Worm (Caenorhabditis elegans) whole organism, L3 larva: ENCODE data around the gene C27D8.2.

Experiments used
- R02D3.7 ChIP-seq: fragments of 150-350 bp; optimal IDR thresholded peaks from 2 replicates; lab custom pipeline; 2014; ENCODE audit warnings: missing biosample characterization, missing genetic modification characterization
- aly-2 ChIP-seq: fragments of 150-350 bp; optimal IDR thresholded peaks from 2 replicates; lab custom pipeline; 2014; ENCODE audit warnings: missing biosample characterization, missing genetic modification characterization
- daf-12 ChIP-seq: fragments of 150-350 bp; optimal IDR thresholded peaks from 2 replicates; lab custom pipeline; 2014; ENCODE audit warnings: missing biosample characterization, missing genetic modification reagents, missing genetic modification characterization
- elt-2 ChIP-seq: sonication (generic microtip); optimal IDR thresholded peaks from 2 replicates; lab custom pipeline; 2016; ENCODE audit warnings: missing genetic modification reagents, mild to moderate bottlenecking, missing genetic modification characterization, missing compliant biosample characterization
- elt-3 ChIP-seq, 3 experiments: fragments of 150-350 bp in 1 of 3; sonication (generic microtip) in 2 of 3; optimal IDR thresholded peaks; 2 replicates in 2 of 3; 4 replicates in 1 of 3; lab custom pipeline; 2014 to 2017; ENCODE audit warnings: missing biosample characterization in 3 of 3, missing genetic modification characterization in 3 of 3
- fkh-10 ChIP-seq: sonication (generic microtip); optimal IDR thresholded peaks from 2 replicates; lab custom pipeline; 2017; ENCODE audit warnings: missing biosample characterization, missing genetic modification reagents, missing genetic modification characterization
- lin-39 ChIP-seq: fragments of 150-350 bp; optimal IDR thresholded peaks from 2 replicates; lab custom pipeline; 2018; ENCODE audit warnings: missing biosample characterization, missing genetic modification reagents, missing genetic modification characterization
- lsy-12 ChIP-seq: sonication (generic microtip); optimal IDR thresholded peaks from 2 replicates; lab custom pipeline; 2016; ENCODE audit warnings: mild to moderate bottlenecking, missing genetic modification characterization, missing compliant biosample characterization
- mdl-1 ChIP-seq: fragments of 150-350 bp; optimal IDR thresholded peaks from 2 replicates; lab custom pipeline; 2014; ENCODE audit warnings: missing biosample characterization, missing genetic modification characterization
- nfya-1 ChIP-seq: sonication (generic microtip); optimal IDR thresholded peaks from 2 replicates; lab custom pipeline; 2017; ENCODE audit warnings: missing genetic modification characterization, mild to moderate bottlenecking, missing compliant biosample characterization, antibody characterized with exemption, moderate library complexity; ENCODE audit not compliant: insufficient read depth
- nhr-11 ChIP-seq: fragments of 150-350 bp; optimal IDR thresholded peaks from 2 replicates; lab custom pipeline; 2014; ENCODE audit warnings: missing biosample characterization, missing genetic modification characterization
- pha-4 ChIP-seq: fragments of 150-350 bp; optimal IDR thresholded peaks from 2 replicates; lab custom pipeline; 2014; ENCODE audit warnings: missing biosample characterization, missing genetic modification reagents, missing genetic modification characterization
- pqm-1 ChIP-seq: fragments of 150-350 bp; optimal IDR thresholded peaks from 2 replicates; lab custom pipeline; 2017; ENCODE audit warnings: missing biosample characterization, missing genetic modification characterization, inconsistent platforms
- ztf-11 ChIP-seq: fragments of 150-350 bp; optimal IDR thresholded peaks from 2 replicates; lab custom pipeline; 2014; ENCODE audit warnings: missing biosample characterization, missing genetic modification characterization

- TF ChIP-seq R02D3.7 (tag; lab: Kevin White, UChicago) (no peak), pha-4 (tag; lab: Kevin White, UChicago) (peak; percentile 34), pqm-1 (tag; lab: Kevin White, UChicago) (peak; percentile 91), fkh-10 (GFP tag; lab: Kevin White, UChicago) (no peak), daf-12 (no peak), elt-3 (tag; optimal IDR thresholded peaks at IDR 0.05; lab: Kevin White, UChicago) (no peak), nfya-1 (tag; lab: Kevin White, UChicago) (no peak), aly-2 (no peak), ztf-11 (no peak), lsy-12 (tag; lab: Kevin White, UChicago) (no peak), lin-39 (tag; lab: Kevin White, UChicago) (no peak), elt-2 (tag; lab: Kevin White, UChicago) (peak; percentile 99), mdl-1 (no peak), nhr-11 (no peak)
Measured at ce11 chrIV:12689709-12690142, 21.3 kb upstream of the C27D8.2 start.
